Worm (Caenorhabditis elegans): ENCODE data around the gene pie-1.

DNA sequence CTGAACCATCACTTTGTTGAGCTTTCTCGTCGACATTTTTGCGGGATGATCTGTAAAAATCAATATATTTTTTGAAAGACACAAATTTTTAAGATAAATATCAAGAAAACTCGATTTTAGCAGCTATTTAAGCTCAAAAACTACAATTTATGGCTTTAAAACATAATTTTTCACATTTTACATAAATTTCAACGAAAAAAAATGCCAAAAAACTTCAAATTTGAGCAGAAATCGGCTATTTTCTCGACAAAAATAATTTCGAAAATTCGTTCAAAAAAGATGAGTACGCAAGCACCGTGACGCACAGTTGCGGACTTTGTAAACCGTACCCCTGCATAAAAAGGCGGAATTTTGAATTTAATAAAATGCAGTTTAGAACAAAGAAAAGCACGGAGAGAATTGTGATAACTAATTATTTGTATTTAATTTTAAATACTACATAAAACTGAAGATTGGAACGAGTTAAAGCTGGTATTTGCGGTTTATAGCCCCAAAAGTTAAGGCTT is 2.9 kb downstream of the pie-1 start, which contains the start of gene snr-6:
- TF ChIP-seq med-1 (GFP tag; optimal IDR thresholded peaks at IDR 0.05; ENCODE audit: insufficient read depth) (no peak), klf-2 (GFP tag; conservative IDR thresholded peaks at IDR 0.05) (no peak), cog-1 (tag; optimal IDR thresholded peaks at IDR 0.05) (peak; percentile 38), flt-1 (GFP tag; IDR thresholded peaks at IDR 0.05) (no peak), ztf-23 (GFP tag; IDR thresholded peaks at IDR 0.05) (no peak)
